Worm (Caenorhabditis elegans) whole organism, L1 larva: ENCODE data around the gene fbxc-19.
"Not testable (repeated sequence)": the region's sequence is repeated elsewhere in the genome, so short reads cannot be mapped to it uniquely, and the experiment has no call there.

Source experiments
- C34B4.2 ChIP-seq: sonication (generic microtip); optimal IDR thresholded peaks from 2 replicates; lab custom pipeline; 2017; ENCODE audit warnings: mild to moderate bottlenecking, missing genetic modification characterization, missing compliant biosample characterization
- ceh-63 ChIP-seq: fragments of 200-800 bp; sonication (Bioruptor generic); optimal IDR thresholded peaks from 2 replicates; lab custom pipeline; 2018; ENCODE audit warnings: mild to moderate bottlenecking, missing genetic modification characterization, missing compliant biosample characterization
- ces-1 ChIP-seq: fragments of 150-350 bp; optimal IDR thresholded peaks from 2 replicates; lab custom pipeline; 2014; ENCODE audit warnings: missing biosample characterization, missing genetic modification reagents, missing genetic modification characterization
- dpl-1 ChIP-seq, 3 experiments: fragments of 150-350 bp in 2 of 3; sonication (generic microtip) in 1 of 3; optimal IDR thresholded peaks; 2 replicates each; lab custom pipeline; 2014 to 2017; ENCODE audit warnings: missing biosample characterization in 3 of 3, missing genetic modification characterization in 3 of 3, missing genetic modification reagents in 3 of 3
- efl-1 ChIP-seq, 4 experiments: fragments of 150-350 bp; optimal IDR thresholded peaks in 3 of 4; peaks in 1 of 4; 1 replicate in 1 of 4; 2 replicates in 3 of 4; lab custom pipeline; 2014; ENCODE audit warnings: missing biosample characterization in 2 of 4, missing genetic modification characterization in 2 of 4, missing genetic modification reagents in 2 of 4
- egl-27 ChIP-seq, 2 experiments: fragments of 150-350 bp in 1 of 2; sonication (generic microtip); optimal IDR thresholded peaks; 3 replicates each; lab custom pipeline; 2017 to 2018; ENCODE audit warnings: missing biosample characterization in 2 of 2, missing genetic modification characterization in 2 of 2, missing genetic modification reagents in 2 of 2
- elt-2 ChIP-seq: sonication (generic microtip); optimal IDR thresholded peaks from 2 replicates; lab custom pipeline; 2016; ENCODE audit warnings: missing genetic modification characterization, mild to moderate bottlenecking, inconsistent platforms, missing compliant biosample characterization, missing genetic modification reagents
- fkh-10 ChIP-seq: sonication (generic microtip); optimal IDR thresholded peaks from 2 replicates; lab custom pipeline; 2017; ENCODE audit warnings: missing biosample characterization, missing genetic modification reagents, missing genetic modification characterization
- fkh-4 ChIP-seq: sonication (generic microtip); optimal IDR thresholded peaks from 2 replicates; lab custom pipeline; 2016; ENCODE audit warnings: missing compliant biosample characterization, missing genetic modification characterization, borderline replicate concordance
- grh-1 ChIP-seq: fragments of 200-800 bp; sonication (Bioruptor generic); IDR thresholded peaks from 2 replicates; pipeline ENCODE4 v1.3.6; 2022; ENCODE audit warnings: missing genetic modification reagents, missing genetic modification characterization, missing compliant biosample characterization
- hpl-2 ChIP-seq: fragments of 150-350 bp; optimal IDR thresholded peaks from 2 replicates; lab custom pipeline; 2014; ENCODE audit warnings: missing biosample characterization, missing genetic modification reagents, missing genetic modification characterization
- lin-13 ChIP-seq: fragments of 150-350 bp; optimal IDR thresholded peaks from 2 replicates; lab custom pipeline; 2014; ENCODE audit warnings: missing biosample characterization, missing genetic modification reagents, missing genetic modification characterization
- mab-9 ChIP-seq: fragments of 200-800 bp; sonication (Bioruptor generic); IDR thresholded peaks from 2 replicates; pipeline ENCODE4 v1.3.6; 2022; ENCODE audit warnings: missing genetic modification reagents, missing genetic modification characterization, missing compliant biosample characterization
- mef-2 ChIP-seq: fragments of 150-350 bp; optimal IDR thresholded peaks from 2 replicates; lab custom pipeline; 2014; ENCODE audit warnings: missing biosample characterization, missing genetic modification characterization
- mep-1 ChIP-seq: fragments of 150-350 bp; optimal IDR thresholded peaks from 2 replicates; lab custom pipeline; 2014; ENCODE audit warnings: missing biosample characterization, missing genetic modification characterization
- nhr-11 ChIP-seq: fragments of 150-350 bp; optimal IDR thresholded peaks from 2 replicates; lab custom pipeline; 2014; ENCODE audit warnings: missing biosample characterization, missing genetic modification characterization
- nhr-237 ChIP-seq: fragments of 150-350 bp; optimal IDR thresholded peaks from 2 replicates; lab custom pipeline; 2014; ENCODE audit warnings: missing biosample characterization, missing genetic modification characterization
- nhr-84 ChIP-seq: sonication (generic microtip); optimal IDR thresholded peaks from 2 replicates; lab custom pipeline; 2017; ENCODE audit warnings: missing biosample characterization, missing genetic modification characterization
- nhr-90 ChIP-seq: sonication (generic microtip); optimal IDR thresholded peaks from 2 replicates; lab custom pipeline; 2016; ENCODE audit warnings: mild to moderate bottlenecking, missing genetic modification characterization, missing compliant biosample characterization; ENCODE audit not compliant: poor library complexity
- pag-3 ChIP-seq: sonication (generic microtip); optimal IDR thresholded peaks from 2 replicates; lab custom pipeline; 2017; ENCODE audit warnings: missing genetic modification characterization, mild to moderate bottlenecking, missing compliant biosample characterization, antibody characterized with exemption, borderline replicate concordance; ENCODE audit not compliant: insufficient read depth
- pax-3 ChIP-seq: fragments of 200-800 bp; sonication (Bioruptor generic); optimal IDR thresholded peaks from 2 replicates; lab custom pipeline; 2018; ENCODE audit warnings: mild to moderate bottlenecking, missing genetic modification characterization, moderate library complexity, missing compliant biosample characterization
- skn-1 ChIP-seq: fragments of 150-350 bp; optimal IDR thresholded peaks from 2 replicates; lab custom pipeline; 2014; ENCODE audit warnings: missing biosample characterization, missing genetic modification characterization
- sup-37 ChIP-seq: fragments of 200-800 bp; sonication (Bioruptor generic); optimal IDR thresholded peaks from 2 replicates; lab custom pipeline; 2018; ENCODE audit warnings: mild to moderate bottlenecking, missing genetic modification characterization, missing compliant biosample characterization
- tbx-2 ChIP-seq: sonication (generic microtip); optimal IDR thresholded peaks from 2 replicates; lab custom pipeline; 2016; ENCODE audit warnings: missing genetic modification characterization, missing compliant biosample characterization
- tlp-1 ChIP-seq: fragments of 150-350 bp; optimal IDR thresholded peaks from 2 replicates; lab custom pipeline; 2014; ENCODE audit warnings: missing biosample characterization, missing genetic modification characterization
- unc-86 ChIP-seq: sonication (generic microtip); optimal IDR thresholded peaks from 2 replicates; lab custom pipeline; 2016; ENCODE audit warnings: missing genetic modification characterization, missing compliant biosample characterization
- vab-15 ChIP-seq: sonication (generic microtip); optimal IDR thresholded peaks from 2 replicates; lab custom pipeline; 2017; ENCODE audit warnings: missing genotype, mild to moderate bottlenecking, missing genetic modification characterization, missing compliant biosample characterization
- xbp-1 ChIP-seq: sonication (generic microtip); optimal IDR thresholded peaks from 2 replicates; lab custom pipeline; 2016; ENCODE audit warnings: missing genetic modification characterization, missing compliant biosample characterization

The fbxc-19 gene

DNA sequence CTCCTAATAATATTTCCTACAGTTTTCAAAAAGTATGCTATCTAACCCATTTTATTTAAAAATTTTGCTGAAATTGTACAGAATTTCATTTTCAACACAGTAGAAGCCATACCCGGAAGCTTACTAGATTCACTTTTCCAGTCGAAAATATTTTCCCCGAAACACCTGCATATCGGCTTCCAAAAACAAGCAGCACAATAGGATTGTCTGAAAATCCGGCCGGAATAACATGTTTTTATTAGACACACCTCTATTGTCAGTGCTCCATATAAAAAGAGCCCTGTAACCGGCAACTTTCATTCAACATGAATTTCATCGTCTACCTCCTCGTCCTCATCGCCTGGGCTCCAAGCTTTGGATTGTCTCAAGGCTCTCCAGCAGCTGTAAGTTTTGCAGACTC lies 32.2 kb downstream of the fbxc-19 start, which contains the start of gene C52E2.2:
C52E2.2 (plus strand) TSS at position 301 of the 400 bp plus-strand sequence.
- TF ChIP-seq nhr-90 (tag; lab: Kevin White, UChicago) (no peak), egl-27 (tag; optimal IDR thresholded peaks at IDR 0.05; lab: Kevin White, UChicago) (no peak), tbx-2 (tag; lab: Kevin White, UChicago) (no peak), pag-3 (no peak), hpl-2 (no peak)

DNA sequence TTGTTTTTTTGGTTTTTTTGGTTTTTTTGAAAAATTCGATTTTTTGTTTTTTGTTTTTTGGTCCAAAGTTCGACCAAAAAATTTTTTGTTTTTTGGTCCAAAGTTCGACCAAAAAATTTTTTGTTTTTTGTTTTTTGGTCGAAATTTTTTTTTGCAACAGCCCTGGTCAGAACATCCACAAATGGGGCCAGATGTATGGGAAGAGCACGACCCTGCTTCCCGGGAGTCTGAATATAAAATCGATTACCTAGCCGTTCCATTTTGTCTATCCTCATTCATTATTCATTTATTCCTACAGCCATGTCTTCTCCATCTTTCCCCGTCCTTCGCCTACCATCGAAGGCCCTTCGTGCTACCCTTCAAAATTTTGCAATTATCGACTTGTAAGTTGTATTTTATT lies 33.8 kb downstream of the fbxc-19 start, which contains the start of gene fbxb-95:
fbxb-95 (plus strand) TSS at position 301 of the 400 bp plus-strand sequence.
- TF ChIP-seq efl-1 (optimal IDR thresholded peaks at IDR 0.05; lab: Kevin White, UChicago); efl-1 (GFP tag; optimal IDR thresholded peaks at IDR 0.05 in 1 of 2; lab: Kevin White, UChicago); mef-2 (tag; lab: Kevin White, UChicago); fkh-10: not testable (repeated sequence)

DNA sequence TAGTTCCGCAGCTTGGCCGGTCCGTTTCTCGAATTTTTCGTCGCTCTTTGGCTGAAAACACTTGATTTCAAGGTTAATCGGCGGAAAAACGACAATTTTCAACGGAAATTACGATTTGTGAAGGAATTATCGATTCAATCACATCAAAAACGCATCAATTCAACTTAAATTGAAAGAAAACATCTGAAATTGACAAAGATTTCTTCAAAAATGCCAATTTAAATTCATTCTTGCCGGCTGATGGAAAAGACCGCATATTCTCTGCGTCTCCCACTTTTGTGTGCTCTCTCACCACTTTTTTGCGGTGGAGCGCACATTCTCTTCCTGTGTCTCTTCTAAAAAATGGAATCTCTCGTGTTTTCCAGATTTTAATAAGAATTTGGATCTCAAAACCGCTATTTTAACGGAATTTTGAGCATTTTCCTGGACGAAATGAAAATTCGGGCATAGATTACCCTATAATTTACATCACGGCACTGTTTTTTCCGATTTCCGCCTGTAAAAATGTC lies 41.1 kb downstream of the fbxc-19 start, which contains the start of gene C16C4.18:
C16C4.18 (minus strand) TSS at position 51 of the 509 bp plus-strand sequence.
- TF ChIP-seq dpl-1 (GFP tag; optimal IDR thresholded peaks at IDR 0.05; lab: Kevin White, UChicago) (peak in 1 of 3 experiments; percentile 20), efl-1 (optimal IDR thresholded peaks at IDR 0.05; lab: Kevin White, UChicago) (peak; percentile 34 to 64), efl-1 (GFP tag; optimal IDR thresholded peaks at IDR 0.05 in 1 of 2; lab: Kevin White, UChicago) (peak; percentile 38 to 91)

DNA sequence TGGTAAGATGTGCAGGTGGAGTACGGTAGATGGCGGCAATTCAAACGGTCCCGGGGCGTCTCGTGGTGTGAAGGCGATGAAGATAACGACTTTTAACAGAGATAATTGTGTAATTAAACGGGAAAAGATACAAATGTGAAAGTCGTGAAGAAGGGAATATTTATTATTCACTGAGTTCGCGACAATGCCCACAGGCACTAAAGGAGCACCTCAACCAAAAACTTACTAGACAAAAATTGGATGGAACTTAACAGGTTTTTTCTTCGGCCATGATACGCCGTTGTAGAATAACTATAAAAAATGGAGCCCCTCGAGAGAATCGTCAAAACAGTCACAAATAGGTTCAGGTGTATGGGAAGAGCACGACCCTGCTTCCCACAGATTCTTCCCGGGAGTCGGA lies 42.1 kb downstream of the fbxc-19 start, which contains the start of gene fbxb-98:
fbxb-98 (plus strand) TSS at position 301 of the 400 bp plus-strand sequence.
- not testable (repeated sequence) for TF ChIP-seq skn-1, pax-3, nhr-237 (tag; lab: Kevin White, UChicago)
- TF ChIP-seq, all 84 proteins: peak for 0; not testable (repeated sequence) for 84

DNA sequence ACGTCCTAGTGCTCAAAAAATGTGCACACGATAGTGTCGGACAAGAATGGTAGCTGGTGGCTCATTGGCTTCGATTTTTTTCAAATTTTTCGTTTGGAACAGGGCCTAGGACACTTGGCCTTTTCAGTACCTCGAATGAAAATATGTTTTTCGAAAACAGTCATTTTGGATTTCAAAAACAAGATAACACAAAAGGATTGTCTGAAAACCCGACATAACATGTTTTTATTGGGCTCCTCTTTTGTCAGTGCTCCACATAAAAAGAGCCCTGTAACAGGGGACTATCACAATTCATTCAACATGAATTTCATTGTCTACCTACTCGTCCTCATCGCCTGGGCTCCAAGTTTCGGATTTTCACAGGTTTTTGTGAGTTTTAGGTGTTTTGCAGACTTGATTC lies 44.0 kb downstream of the fbxc-19 start, which contains the start of gene C16C4.17:
C16C4.17 (plus strand) TSS at position 301 of the 400 bp plus-strand sequence.
- TF ChIP-seq efl-1 (optimal IDR thresholded peaks at IDR 0.05; lab: Kevin White, UChicago) = no peak
- TF ChIP-seq efl-1 (GFP tag; optimal IDR thresholded peaks at IDR 0.05 in 1 of 2; lab: Kevin White, UChicago) = peak in 1 of 2 experiments; percentile 32
- no peak for TF ChIP-seq tlp-1 (tag; lab: Kevin White, UChicago)

DNA sequence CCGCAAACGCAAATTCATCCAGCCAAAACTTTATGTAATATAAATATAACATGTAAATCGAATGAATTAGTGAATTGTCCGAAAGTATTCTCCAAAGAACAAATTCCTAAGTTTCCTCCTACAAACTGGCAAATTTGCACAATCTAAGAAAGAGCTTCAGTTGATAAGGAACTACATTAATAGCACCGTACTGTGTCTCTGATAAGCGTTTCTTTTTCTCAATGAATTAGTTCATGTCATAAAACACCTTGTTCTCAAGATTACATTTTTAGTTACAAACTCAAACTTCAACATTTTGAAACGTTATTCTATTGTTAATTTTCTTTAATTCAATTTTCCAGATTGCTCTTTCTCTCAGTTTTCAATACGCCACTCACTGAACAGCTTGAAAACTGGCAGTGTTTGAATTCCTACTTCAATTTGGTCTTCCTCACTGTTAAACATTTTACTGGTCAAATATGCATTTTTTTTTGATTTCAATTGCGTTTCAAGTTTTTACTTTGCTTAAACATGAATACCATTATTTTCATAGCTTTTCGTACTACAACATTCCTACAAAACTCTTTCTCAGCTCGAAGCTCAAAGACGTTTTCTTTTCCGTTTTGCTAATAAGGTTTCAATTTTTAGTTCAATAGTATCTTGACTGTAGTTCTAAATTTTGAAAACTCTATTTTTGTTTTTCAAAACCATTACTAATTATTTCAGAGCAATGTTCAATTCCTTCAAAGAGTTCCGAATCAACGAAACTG lies 45.6 kb downstream of the fbxc-19 start, which contains the start of gene math-15:
math-15 (plus strand) TSS at position 699 of the 749 bp plus-strand sequence.
- TF ChIP-seq elt-2 (tag; lab: Kevin White, UChicago) = peak; percentile 59
- TF ChIP-seq unc-86 (tag; lab: Kevin White, UChicago) = no peak
- TF ChIP-seq efl-1 (optimal IDR thresholded peaks at IDR 0.05; lab: Kevin White, UChicago) = no peak
- TF ChIP-seq efl-1 (GFP tag; optimal IDR thresholded peaks at IDR 0.05 in 1 of 2; lab: Kevin White, UChicago) = peak in 1 of 2 experiments; percentile 79
- TF ChIP-seq, all 84 proteins: peak for 2

DNA sequence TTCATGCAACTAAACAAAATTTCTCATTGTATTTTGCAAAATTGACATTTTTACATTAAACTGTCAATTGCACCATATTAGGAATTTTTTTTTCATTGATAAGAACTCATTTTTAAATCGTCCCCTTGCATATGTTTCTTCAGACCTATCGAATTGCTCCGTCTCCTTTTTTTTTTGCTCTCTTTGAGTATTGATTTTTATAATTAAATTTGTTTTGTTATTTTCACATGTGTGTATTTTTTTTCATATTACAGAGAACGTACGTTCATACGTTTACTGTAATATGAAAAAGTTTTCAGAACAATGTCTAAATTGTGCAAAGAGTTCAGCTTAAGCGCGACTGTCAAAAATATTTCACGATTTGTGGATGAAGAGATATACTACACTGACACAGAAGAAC lies 48.8 kb downstream of the fbxc-19 start, which contains the start of gene math-14:
math-14 (plus strand) TSS at position 301 of the 400 bp plus-strand sequence.
- TF ChIP-seq mep-1 (tag; lab: Kevin White, UChicago) = no peak
- no peak for TF ChIP-seq xbp-1 (tag; lab: Kevin White, UChicago)
- TF ChIP-seq mab-9 (GFP tag; lab: Robert Waterston, UW) = no peak
- TF ChIP-seq dpl-1 (GFP tag; optimal IDR thresholded peaks at IDR 0.05; lab: Kevin White, UChicago) = no peak
- TF ChIP-seq grh-1 (GFP tag; lab: Robert Waterston, UW) = no peak
- no peak for TF ChIP-seq lin-13
- no peak for TF ChIP-seq vab-15 (tag; lab: Kevin White, UChicago)
- TF ChIP-seq unc-86 (tag; lab: Kevin White, UChicago) = no peak
- TF ChIP-seq sup-37 (GFP tag; lab: Kevin White, UChicago) = no peak
- TF ChIP-seq skn-1 (tag; lab: Kevin White, UChicago) = no peak
- no peak for TF ChIP-seq ceh-63 (GFP tag; lab: Kevin White, UChicago)
- no peak for TF ChIP-seq ces-1 (GFP tag; lab: Kevin White, UChicago)
- no peak for TF ChIP-seq fkh-4
- no peak for TF ChIP-seq C34B4.2 (tag; lab: Kevin White, UChicago)
- TF ChIP-seq nhr-11 = no peak
- TF ChIP-seq nhr-84 = no peak
- TF ChIP-seq elt-2 (tag; lab: Kevin White, UChicago) = no peak
- TF ChIP-seq fkh-10 = no peak
